Worm (Caenorhabditis elegans) whole organism, L1 larva: ENCODE measurements around the gene acer-1.

Experiments
- aly-2 ChIP-seq: fragments of 150-350 bp; optimal IDR thresholded peaks from 2 replicates; lab custom pipeline; 2014; ENCODE audit warnings: missing biosample characterization, missing genetic modification characterization
- ama-1 ChIP-seq: fragments of 150-350 bp; optimal IDR thresholded peaks from 2 replicates; lab custom pipeline; 2014
- ces-1 ChIP-seq: fragments of 150-350 bp; optimal IDR thresholded peaks from 2 replicates; lab custom pipeline; 2014; ENCODE audit warnings: missing biosample characterization, missing genetic modification reagents, missing genetic modification characterization
- egl-27 ChIP-seq, 2 experiments: fragments of 150-350 bp in 1 of 2; sonication (generic microtip); optimal IDR thresholded peaks; 3 replicates each; lab custom pipeline; 2017 to 2018; ENCODE audit warnings: missing biosample characterization in 2 of 2, missing genetic modification characterization in 2 of 2, missing genetic modification reagents in 2 of 2
- snpc-4 ChIP-seq: fragments of 150-350 bp; optimal IDR thresholded peaks from 2 replicates; lab custom pipeline; 2014; ENCODE audit warnings: missing biosample characterization, missing genetic modification characterization
- unc-30 ChIP-seq: sonication (generic microtip); optimal IDR thresholded peaks from 2 replicates; lab custom pipeline; 2017; ENCODE audit warnings: missing biosample characterization, missing genetic modification characterization

DNA sequence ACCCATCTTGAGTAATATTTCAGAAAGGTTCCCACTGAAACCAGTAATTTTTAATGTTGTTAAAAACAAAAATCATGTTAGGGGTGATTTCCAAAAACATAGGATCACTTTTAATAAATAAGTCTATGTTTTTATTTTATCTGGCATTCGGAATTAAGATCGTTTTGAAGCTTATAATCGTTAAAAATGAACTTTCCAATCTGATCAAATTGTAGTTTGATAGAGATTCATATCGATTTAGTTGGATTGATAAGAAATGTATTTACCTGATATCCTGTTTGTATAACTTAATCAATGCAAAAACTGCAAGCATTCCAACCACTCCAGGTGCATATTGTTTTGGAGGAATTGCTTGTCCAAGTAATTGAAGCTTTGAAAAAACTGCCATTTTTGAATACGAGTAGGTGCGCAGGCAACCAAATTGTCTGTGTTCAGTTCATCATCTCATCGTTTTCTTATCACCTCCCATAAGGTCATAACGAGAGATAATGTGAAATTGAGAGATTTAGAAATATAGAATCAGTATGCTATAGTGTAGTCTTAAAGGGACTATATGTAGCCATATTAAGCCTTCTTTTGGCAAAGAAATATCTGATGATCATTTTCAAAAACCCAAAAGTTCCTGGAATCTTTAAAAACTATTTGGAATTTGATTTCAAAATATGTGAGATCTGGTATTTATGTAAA is 2.7 kb downstream of the acer-1 start, which contains the start of gene pmp-2:
- TF ChIP-seq ama-1 (lab: Kevin White, UChicago) (no peak), ces-1 (GFP tag; lab: Kevin White, UChicago) (no peak), snpc-4 (no peak), egl-27 (tag; optimal IDR thresholded peaks at IDR 0.05; lab: Kevin White, UChicago) (no peak), aly-2 (tag; lab: Kevin White, UChicago) (no peak), unc-30 (no peak)
